Fruit fly (Drosophila melanogaster): ENCODE measurements around the gene Hsp70Bc.

- no peak for TF ChIP-seq CTCF (optimal IDR thresholded peaks at IDR 0.05)
- TF ChIP-seq CG8478 (optimal IDR thresholded peaks at IDR 0.05): no peak
These were observed 48.9 kb upstream of the Hsp70Bc start, which contains the start of the genes CG5961 and Polr3C for dm6 chr3R:12459879-12460522.
